Fruit fly (Drosophila melanogaster) whole organism: ENCODE measurements around the gene CG15035.

Source experiments
- EcR ChIP-seq, 2 experiments: fragments of >200 bp; optimal IDR thresholded peaks; 2 replicates each; lab custom pipeline; 2017; ENCODE audit warnings: missing biosample characterization in 2 of 2, missing genetic modification characterization in 2 of 2, missing genetic modification reagents in 2 of 2
- pan ChIP-seq: fragments of >200 bp; optimal IDR thresholded peaks from 2 replicates; lab custom pipeline; 2017

DNA sequence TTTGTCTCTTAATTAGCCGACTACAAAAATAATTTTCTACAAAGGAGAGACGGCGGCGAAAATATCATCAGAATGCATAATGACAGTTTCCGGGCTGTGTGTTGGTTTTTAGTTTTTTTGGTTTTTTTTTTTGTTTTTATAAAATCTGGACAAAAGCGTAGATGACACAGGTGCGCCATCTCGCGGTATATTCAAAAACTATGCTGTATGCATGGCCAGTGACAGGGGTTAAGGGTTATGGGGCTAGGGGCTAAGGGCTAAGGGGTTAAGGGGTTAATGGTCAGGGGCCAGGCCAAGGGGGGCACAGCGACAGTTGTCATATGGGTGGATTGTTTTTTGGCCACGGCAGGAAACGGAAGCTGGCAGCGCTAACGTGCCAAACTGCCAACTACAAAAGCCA is 19.6 kb upstream of the CG15035 start:
- no peak for TF ChIP-seq pan (lab: Kevin White, UChicago)
- no peak for TF ChIP-seq EcR (GFP tag; optimal IDR thresholded peaks at IDR 0.05; lab: Kevin White, UChicago)
